Fruit fly (Drosophila melanogaster): ENCODE measurements around the gene CG10559.

The CG10559 gene

dm6 chr3R:25275276-25275675 lies 40.6 kb downstream of the CG10559 start (continued):
- TF ChIP-seq CG17568 (GFP tag; optimal IDR thresholded peaks at IDR 0.05) (peak; percentile 58), CG11695 (GFP tag; IDR thresholded peaks at IDR 0.05) (0 out of 3 replicates have a peak, but pooled peaks have one; percentile 17), CG12071 (GFP tag; optimal IDR thresholded peaks at IDR 0.05) (peak; percentile 44), CG8924 (tag; optimal IDR thresholded peaks at IDR 0.05) (peak; percentile 27), Sox102F (GFP tag; optimal IDR thresholded peaks at IDR 0.05) (no peak), eyg (GFP tag; optimal IDR thresholded peaks at IDR 0.05) (peak; percentile 14), CG2120 (GFP tag; optimal IDR thresholded peaks at IDR 0.05) (peak; percentile 29), CG31365 (tag; optimal IDR thresholded peaks at IDR 0.05) (peak; percentile 10), ato (GFP tag; IDR thresholded peaks at IDR 0.05; ENCODE audit: partially characterized antibody) (no peak), CrebB (tag; optimal IDR thresholded peaks at IDR 0.05) (peak; percentile 60), mirr (GFP tag; optimal IDR thresholded peaks at IDR 0.05) (peak; percentile 69), psq (GFP tag; optimal IDR thresholded peaks at IDR 0.05) (no peak), Gug (GFP tag; IDR thresholded peaks at IDR 0.05) (no peak), zen (tag; optimal IDR thresholded peaks at IDR 0.05) (no peak), CG8359 (GFP tag; optimal IDR thresholded peaks at IDR 0.05; ENCODE audit: borderline replicate concordance) (no peak), CG1024 (GFP tag; IDR thresholded peaks at IDR 0.05) (no peak), CG13424 (tag; optimal IDR thresholded peaks at IDR 0.05) (peak; percentile 36), CG16815 (GFP tag; optimal IDR thresholded peaks at IDR 0.05) (no peak), az2 (GFP tag; optimal IDR thresholded peaks at IDR 0.05) (no peak), Fer1 (GFP tag; optimal IDR thresholded peaks at IDR 0.05) (peak; percentile 81), CG31224 (GFP tag; IDR thresholded peaks at IDR 0.05) (no peak), CG10147 (GFP tag; optimal IDR thresholded peaks at IDR 0.05) (peak; percentile 59), nom (GFP tag; optimal IDR thresholded peaks at IDR 0.05) (no peak), CG13894 (tag; optimal IDR thresholded peaks at IDR 0.05) (peak; percentile 57), CG5953 (GFP tag; IDR thresholded peaks at IDR 0.05) (no peak), BtbVII (GFP tag; optimal IDR thresholded peaks at IDR 0.05) (peak; percentile 66), Hmr (GFP tag; optimal IDR thresholded peaks at IDR 0.05) (peak; percentile 75), caup (GFP tag; optimal IDR thresholded peaks at IDR 0.05; ENCODE audit: severe bottlenecking) (peak; percentile 65), Ets65A (GFP tag) (peak; percentile 29), wek (GFP tag; optimal IDR thresholded peaks at IDR 0.05) (no peak), pros (GFP tag; optimal IDR thresholded peaks at IDR 0.05) (no peak), Dek (tag; optimal IDR thresholded peaks at IDR 0.05) (peak; percentile 38), sug (tag; optimal IDR thresholded peaks at IDR 0.05) (peak; percentile 77), CG14014 (GFP tag; IDR thresholded peaks at IDR 0.05) (peak; percentile 37; the same call in 1 of the 2 replicates), Med (GFP tag) (peak; percentile 67), schlank (tag; optimal IDR thresholded peaks at IDR 0.05) (peak; percentile 34), CG12219 (GFP tag; optimal IDR thresholded peaks at IDR 0.05) (no peak), MTF-1 (GFP tag; optimal IDR thresholded peaks at IDR 0.05; ENCODE audit: borderline replicate concordance) (peak; percentile 6), CG12391 (tag; optimal IDR thresholded peaks at IDR 0.05) (no peak)

DNA sequence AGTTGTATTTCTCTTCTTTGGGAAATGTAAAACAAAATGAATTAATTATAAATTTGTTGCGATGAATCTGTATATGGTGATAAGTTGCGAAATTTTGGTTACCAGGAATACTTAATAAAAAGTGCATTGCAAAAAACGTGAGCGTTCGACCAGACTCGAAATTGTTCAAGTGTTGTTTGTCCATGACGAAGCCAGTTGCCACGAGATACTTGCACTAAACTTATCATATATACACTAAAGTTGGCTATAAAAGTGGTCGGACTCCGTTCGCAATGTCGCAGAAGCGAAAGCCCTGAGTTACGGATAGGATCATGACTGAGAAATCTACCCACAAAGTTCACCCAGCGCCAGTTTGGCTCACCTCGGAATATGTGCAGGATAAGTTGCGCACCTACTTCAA lies 42.4 kb downstream of the CG10559 start, which contains the start of gene CG11878:
Gene CG11878 (plus strand): TSS at position 301 of the 400 bp plus-strand sequence.
- no peak for TF ChIP-seq kni (GFP tag; optimal IDR thresholded peaks at IDR 0.05)
- TF ChIP-seq Hey (tag; optimal IDR thresholded peaks at IDR 0.05) = no peak
- no peak for TF ChIP-seq BtbVII (GFP tag; optimal IDR thresholded peaks at IDR 0.05)
- no peak for TF ChIP-seq dysf (GFP tag; IDR thresholded peaks at IDR 0.05)
- no peak for TF ChIP-seq CG10147 (GFP tag; optimal IDR thresholded peaks at IDR 0.05)
- no peak for TF ChIP-seq CG9797 (GFP tag; optimal IDR thresholded peaks at IDR 0.05)
- TF ChIP-seq tap (tag; optimal IDR thresholded peaks at IDR 0.05) = no peak
- no peak for TF ChIP-seq CG17568 (GFP tag; optimal IDR thresholded peaks at IDR 0.05)
- TF ChIP-seq fd3F (GFP tag; optimal IDR thresholded peaks at IDR 0.05) = no peak
- TF ChIP-seq D19A (tag; optimal IDR thresholded peaks at IDR 0.05) = no peak

Data from whole organism, embryonic.